Worm (Caenorhabditis elegans) whole organism, L2 larva: ENCODE data around the gene nlp-82.
A peak's percentile ranks its signal among the peaks of the same experiment; 100 is the strongest.

Experiments used
- C34F6.9 ChIP-seq: fragments of 150-350 bp; optimal IDR thresholded peaks from 2 replicates; lab custom pipeline; 2014; ENCODE audit warnings: missing biosample characterization, missing genetic modification characterization
- F13H6.1 ChIP-seq: sonication (generic microtip); optimal IDR thresholded peaks from 2 replicates; lab custom pipeline; 2016; ENCODE audit warnings: missing genetic modification characterization, missing compliant biosample characterization
- R02D3.7 ChIP-seq: fragments of 150-350 bp; optimal IDR thresholded peaks from 2 replicates; lab custom pipeline; 2014; ENCODE audit warnings: missing biosample characterization, missing genetic modification characterization
- Y55F3AM.14 ChIP-seq: fragments of 200-800 bp; sonication (Bioruptor generic); optimal IDR thresholded peaks from 2 replicates; lab custom pipeline; 2018; ENCODE audit warnings: mild to moderate bottlenecking, missing genetic modification characterization, missing compliant biosample characterization
- ZK546.5 ChIP-seq: sonication (generic microtip); optimal IDR thresholded peaks from 2 replicates; lab custom pipeline; 2017; ENCODE audit warnings: missing biosample characterization, missing genetic modification characterization
- alr-1 ChIP-seq: fragments of 150-350 bp; optimal IDR thresholded peaks from 2 replicates; lab custom pipeline; 2014; ENCODE audit warnings: missing biosample characterization, missing genetic modification characterization
- aly-2 ChIP-seq: fragments of 150-350 bp; optimal IDR thresholded peaks from 2 replicates; lab custom pipeline; 2014; ENCODE audit warnings: missing biosample characterization, missing genetic modification characterization
- ama-1 ChIP-seq: fragments of 150-350 bp; optimal IDR thresholded peaks from 2 replicates; lab custom pipeline; 2018; ENCODE audit warnings: inconsistent platforms
- blmp-1 ChIP-seq: sonication (generic microtip); optimal IDR thresholded peaks from 2 replicates; lab custom pipeline; 2017; ENCODE audit warnings: missing genetic modification characterization, mild to moderate bottlenecking, missing compliant biosample characterization, antibody characterized with exemption, moderate library complexity; ENCODE audit not compliant: insufficient read depth
- ceh-16 ChIP-seq: fragments of 150-350 bp; optimal IDR thresholded peaks from 2 replicates; lab custom pipeline; 2014; ENCODE audit warnings: missing biosample characterization, missing genetic modification characterization
- ceh-82 ChIP-seq: fragments of 150-350 bp; optimal IDR thresholded peaks from 2 replicates; lab custom pipeline; 2014; ENCODE audit warnings: missing biosample characterization, missing genetic modification characterization
- crh-2 ChIP-seq: sonication (generic microtip); optimal IDR thresholded peaks from 2 replicates; lab custom pipeline; 2017; ENCODE audit warnings: missing biosample characterization, missing genetic modification characterization
- dmd-4 ChIP-seq: sonication (generic microtip); optimal IDR thresholded peaks from 2 replicates; lab custom pipeline; 2017; ENCODE audit warnings: missing biosample characterization, missing genetic modification characterization
- egl-27 ChIP-seq: sonication (generic microtip); optimal IDR thresholded peaks from 3 replicates; lab custom pipeline; 2017; ENCODE audit warnings: missing biosample characterization, missing genetic modification reagents, missing genetic modification characterization
- elt-1 ChIP-seq: fragments of 150-350 bp; optimal IDR thresholded peaks from 2 replicates; lab custom pipeline; 2014; ENCODE audit warnings: missing biosample characterization, missing genetic modification characterization
- elt-3 ChIP-seq: sonication (generic microtip); optimal IDR thresholded peaks from 2 replicates; lab custom pipeline; 2017; ENCODE audit warnings: missing biosample characterization, missing genetic modification characterization
- fos-1 ChIP-seq: fragments of 150-350 bp; optimal IDR thresholded peaks from 2 replicates; lab custom pipeline; 2014; ENCODE audit warnings: missing biosample characterization, missing genetic modification characterization
- gmeb-1 ChIP-seq: fragments of 150-350 bp; optimal IDR thresholded peaks from 2 replicates; lab custom pipeline; 2014; ENCODE audit warnings: missing biosample characterization, missing genetic modification characterization
- lin-11 ChIP-seq: fragments of 150-350 bp; sonication (generic microtip); optimal IDR thresholded peaks from 2 replicates; lab custom pipeline; 2014; ENCODE audit warnings: missing biosample characterization, missing genetic modification characterization, inconsistent platforms, mixed read lengths
- lin-13 ChIP-seq: fragments of 150-350 bp; optimal IDR thresholded peaks from 2 replicates; lab custom pipeline; 2014; ENCODE audit warnings: missing biosample characterization, missing genetic modification reagents, missing genetic modification characterization
- lin-39 ChIP-seq: fragments of 150-350 bp; optimal IDR thresholded peaks from 2 replicates; lab custom pipeline; 2014; ENCODE audit warnings: missing biosample characterization, missing genetic modification reagents, missing genetic modification characterization
- lsy-2 ChIP-seq, 2 experiments: fragments of 150-350 bp in 1 of 2; sonication (generic microtip) in 1 of 2; optimal IDR thresholded peaks; 2 replicates each; lab custom pipeline; 2014 to 2017; ENCODE audit warnings: missing biosample characterization in 2 of 2, missing genetic modification characterization in 2 of 2
- mab-5 ChIP-seq: fragments of 150-350 bp; optimal IDR thresholded peaks from 2 replicates; lab custom pipeline; 2014; ENCODE audit warnings: missing biosample characterization, missing genetic modification characterization
- mbf-1 ChIP-seq: sonication (generic microtip); optimal IDR thresholded peaks from 2 replicates; lab custom pipeline; 2017; ENCODE audit warnings: missing biosample characterization, missing genetic modification characterization
- mdl-1 ChIP-seq, 2 experiments: fragments of 150-350 bp in 1 of 2; sonication (generic microtip) in 1 of 2; optimal IDR thresholded peaks; 2 replicates each; lab custom pipeline; 2017; ENCODE audit warnings: missing biosample characterization in 2 of 2, missing genetic modification characterization in 2 of 2
- nhr-10 ChIP-seq: sonication (generic microtip); optimal IDR thresholded peaks from 2 replicates; lab custom pipeline; 2017; ENCODE audit warnings: missing biosample characterization, missing genetic modification characterization
- nhr-11 ChIP-seq: fragments of 150-350 bp; optimal IDR thresholded peaks from 2 replicates; lab custom pipeline; 2014; ENCODE audit warnings: missing biosample characterization, missing genetic modification characterization
- nhr-129 ChIP-seq: fragments of 150-350 bp; optimal IDR thresholded peaks from 2 replicates; lab custom pipeline; 2014; ENCODE audit warnings: missing biosample characterization, missing genetic modification characterization
- nhr-21 ChIP-seq: fragments of 150-350 bp; optimal IDR thresholded peaks from 2 replicates; lab custom pipeline; 2014; ENCODE audit warnings: missing biosample characterization, missing genetic modification characterization
- nhr-23 ChIP-seq: fragments of 150-350 bp; optimal IDR thresholded peaks from 2 replicates; lab custom pipeline; 2014; ENCODE audit warnings: missing biosample characterization, missing genetic modification reagents, missing genetic modification characterization
- nhr-237 ChIP-seq: fragments of 150-350 bp; optimal IDR thresholded peaks from 2 replicates; lab custom pipeline; 2014; ENCODE audit warnings: missing biosample characterization, missing genetic modification characterization
- nhr-25 ChIP-seq: fragments of 150-350 bp; sonication (generic microtip); optimal IDR thresholded peaks from 3 replicates; lab custom pipeline; 2014; ENCODE audit warnings: missing biosample characterization, missing genetic modification characterization
- nhr-6 ChIP-seq: fragments of 150-350 bp; optimal IDR thresholded peaks from 2 replicates; lab custom pipeline; 2014; ENCODE audit warnings: missing biosample characterization, missing genetic modification characterization
- nhr-77 ChIP-seq: fragments of 150-350 bp; optimal IDR thresholded peaks from 2 replicates; lab custom pipeline; 2014; ENCODE audit warnings: missing biosample characterization, missing genetic modification characterization
- peb-1 ChIP-seq: fragments of 150-350 bp; optimal IDR thresholded peaks from 2 replicates; lab custom pipeline; 2014; ENCODE audit warnings: missing biosample characterization, missing genetic modification characterization
- sem-4 ChIP-seq: fragments of 150-350 bp; optimal IDR thresholded peaks from 2 replicates; lab custom pipeline; 2014; ENCODE audit warnings: missing biosample characterization, missing genetic modification reagents, missing genetic modification characterization
- skn-1 ChIP-seq: sonication (generic microtip); optimal IDR thresholded peaks from 2 replicates; lab custom pipeline; 2017; ENCODE audit warnings: missing biosample characterization, missing genetic modification characterization
- sma-3 ChIP-seq: sonication (generic microtip); optimal IDR thresholded peaks from 2 replicates; lab custom pipeline; 2016; ENCODE audit warnings: missing genetic modification reagents, missing genetic modification characterization, missing compliant biosample characterization
- sma-9 ChIP-seq, 2 experiments: fragments of 150-350 bp in 1 of 2; sonication (generic microtip) in 1 of 2; optimal IDR thresholded peaks; 2 replicates each; lab custom pipeline; 2014 to 2016; ENCODE audit warnings: missing genetic modification characterization in 2 of 2, mild to moderate bottlenecking in 1 of 2, missing biosample characterization in 1 of 2, missing compliant biosample characterization in 1 of 2, missing genetic modification reagents in 1 of 2, moderate library complexity in 1 of 2
- snpc-4 ChIP-seq: fragments of 150-350 bp; optimal IDR thresholded peaks from 2 replicates; lab custom pipeline; 2014; ENCODE audit warnings: missing biosample characterization, missing genetic modification characterization
- unc-39 ChIP-seq: fragments of 150-350 bp; optimal IDR thresholded peaks from 2 replicates; lab custom pipeline; 2014; ENCODE audit warnings: missing biosample characterization, missing genetic modification characterization
- unc-55 ChIP-seq: fragments of 150-350 bp; sonication (generic microtip); optimal IDR thresholded peaks from 3 replicates; lab custom pipeline; 2014; ENCODE audit warnings: missing biosample characterization, missing genetic modification reagents, missing genetic modification characterization
- unc-62 ChIP-seq: fragments of 150-350 bp; optimal IDR thresholded peaks from 2 replicates; lab custom pipeline; 2014; ENCODE audit warnings: missing biosample characterization, missing genetic modification reagents, missing genetic modification characterization
- zag-1 ChIP-seq: fragments of 150-350 bp; optimal IDR thresholded peaks from 2 replicates; lab custom pipeline; 2014; ENCODE audit warnings: missing biosample characterization, missing genetic modification characterization
- ztf-1 ChIP-seq: fragments of 200-800 bp; sonication (Bioruptor generic); conservative IDR thresholded peaks from 2 replicates; pipeline ENCODE4 v1.3.6; 2022; ENCODE audit warnings: missing genetic modification characterization, missing compliant biosample characterization
- ztf-11 ChIP-seq: sonication (generic microtip); optimal IDR thresholded peaks from 2 replicates; lab custom pipeline; 2017; ENCODE audit warnings: missing biosample characterization, missing genetic modification characterization
- ztf-4 ChIP-seq: fragments of 150-350 bp; optimal IDR thresholded peaks from 2 replicates; lab custom pipeline; 2014; ENCODE audit warnings: missing biosample characterization, missing genetic modification characterization

The nlp-82 gene

ce11 chrII:9284358-9285170, 30.5 kb upstream of the nlp-82 start:
- TF ChIP-seq nhr-6 (tag; lab: Kevin White, UChicago): peak; percentile 23
- peak; percentile 44 for TF ChIP-seq sma-9 (GFP tag; optimal IDR thresholded peaks at IDR 0.05; lab: Kevin White, UChicago)
- TF ChIP-seq sma-9 (tag; optimal IDR thresholded peaks at IDR 0.05; lab: Kevin White, UChicago): no peak
- TF ChIP-seq crh-2: peak; percentile 32
- peak; percentile 13 for TF ChIP-seq nhr-129 (tag; lab: Kevin White, UChicago)
- peak; percentile 56 for TF ChIP-seq peb-1
- no peak for TF ChIP-seq mbf-1 (tag; lab: Kevin White, UChicago)
- TF ChIP-seq skn-1: peak; percentile 51
- peak; percentile 62 for TF ChIP-seq ama-1 (lab: Kevin White, UChicago)
- TF ChIP-seq F13H6.1 (tag; lab: Kevin White, UChicago): peak; percentile 45
- no peak for TF ChIP-seq snpc-4 (tag; lab: Kevin White, UChicago)
- TF ChIP-seq fos-1 (tag; lab: Kevin White, UChicago): peak; percentile 49
- no peak for TF ChIP-seq ceh-82 (tag; lab: Kevin White, UChicago)

ce11 chrII:9283668-9284357, 29.7 kb upstream of the nlp-82 start:
- no peak for TF ChIP-seq nhr-77 (tag; lab: Kevin White, UChicago)
- peak; percentile 8 for TF ChIP-seq Y55F3AM.14 (GFP tag; lab: Kevin White, UChicago)
- TF ChIP-seq unc-55 (GFP tag; lab: Kevin White, UChicago): no peak
- TF ChIP-seq unc-62 (GFP tag; lab: Kevin White, UChicago): no peak
- peak; percentile 71 to 90 for TF ChIP-seq mdl-1 (tag; optimal IDR thresholded peaks at IDR 0.05; lab: Kevin White, UChicago)
- no peak for TF ChIP-seq ZK546.5
- no peak for TF ChIP-seq nhr-11 (tag; lab: Kevin White, UChicago)
- TF ChIP-seq ztf-4 (tag; lab: Kevin White, UChicago): no peak
- no peak for TF ChIP-seq R02D3.7 (tag; lab: Kevin White, UChicago)
- TF ChIP-seq nhr-129 (tag; lab: Kevin White, UChicago): peak; percentile 94
- no peak for TF ChIP-seq lin-11 (tag; lab: Kevin White, UChicago)
- TF ChIP-seq blmp-1 (tag; lab: Kevin White, UChicago): no peak
- peak; percentile 79 for TF ChIP-seq F13H6.1 (tag; lab: Kevin White, UChicago)
- TF ChIP-seq nhr-6 (tag; lab: Kevin White, UChicago): peak; percentile 33
- TF ChIP-seq sma-9 (GFP tag; optimal IDR thresholded peaks at IDR 0.05; lab: Kevin White, UChicago): peak; percentile 95
- TF ChIP-seq sma-9 (tag; optimal IDR thresholded peaks at IDR 0.05; lab: Kevin White, UChicago): no peak
- TF ChIP-seq crh-2: peak; percentile 83
- TF ChIP-seq dmd-4 (tag; lab: Kevin White, UChicago): no peak
- TF ChIP-seq alr-1 (tag; lab: Kevin White, UChicago): no peak
- no peak for TF ChIP-seq ztf-11 (tag; lab: Kevin White, UChicago)
- TF ChIP-seq unc-39 (tag; lab: Kevin White, UChicago): no peak
- TF ChIP-seq C34F6.9 (tag; lab: Kevin White, UChicago): peak; percentile 64
- peak; percentile 74 for TF ChIP-seq gmeb-1 (tag; lab: Kevin White, UChicago)
- TF ChIP-seq nhr-21 (tag; lab: Kevin White, UChicago): peak; percentile 76
- TF ChIP-seq sem-4: no peak
- peak; percentile 61 for TF ChIP-seq egl-27 (tag; lab: Kevin White, UChicago)
- TF ChIP-seq sma-3: peak; percentile 62
- TF ChIP-seq ztf-1 (GFP tag; lab: Robert Waterston, UW): no peak
- no peak for TF ChIP-seq snpc-4 (tag; lab: Kevin White, UChicago)
- TF ChIP-seq aly-2: no peak
- TF ChIP-seq mbf-1 (tag; lab: Kevin White, UChicago): no peak
- no peak for TF ChIP-seq nhr-237
- peak; percentile 32 for TF ChIP-seq nhr-25 (tag; lab: Kevin White, UChicago)
- no peak for TF ChIP-seq nhr-10 (tag; lab: Kevin White, UChicago)
- peak; percentile 10 for TF ChIP-seq lin-13 (GFP tag; lab: Kevin White, UChicago)
- peak; percentile 90 for TF ChIP-seq fos-1 (tag; lab: Kevin White, UChicago)
- no peak for TF ChIP-seq peb-1
- no peak for TF ChIP-seq lin-39 (tag; lab: Kevin White, UChicago)
- TF ChIP-seq lsy-2 (tag; optimal IDR thresholded peaks at IDR 0.05; lab: Kevin White, UChicago): peak in 1 of 2 experiments; percentile 80
- TF ChIP-seq ama-1 (lab: Kevin White, UChicago): no peak
- no peak for TF ChIP-seq mab-5 (tag; lab: Kevin White, UChicago)
- no peak for TF ChIP-seq elt-1 (tag; lab: Kevin White, UChicago)
- no peak for TF ChIP-seq zag-1 (tag; lab: Kevin White, UChicago)
- peak; percentile 82 for TF ChIP-seq ceh-16
- TF ChIP-seq nhr-23 (tag; lab: Kevin White, UChicago): no peak
- no peak for TF ChIP-seq ceh-82 (tag; lab: Kevin White, UChicago)
- TF ChIP-seq skn-1: no peak
- TF ChIP-seq elt-3 (tag; lab: Kevin White, UChicago): no peak
